Worm (Caenorhabditis elegans): ENCODE data around the gene nhr-198.

nhr-198 gene

DNA sequence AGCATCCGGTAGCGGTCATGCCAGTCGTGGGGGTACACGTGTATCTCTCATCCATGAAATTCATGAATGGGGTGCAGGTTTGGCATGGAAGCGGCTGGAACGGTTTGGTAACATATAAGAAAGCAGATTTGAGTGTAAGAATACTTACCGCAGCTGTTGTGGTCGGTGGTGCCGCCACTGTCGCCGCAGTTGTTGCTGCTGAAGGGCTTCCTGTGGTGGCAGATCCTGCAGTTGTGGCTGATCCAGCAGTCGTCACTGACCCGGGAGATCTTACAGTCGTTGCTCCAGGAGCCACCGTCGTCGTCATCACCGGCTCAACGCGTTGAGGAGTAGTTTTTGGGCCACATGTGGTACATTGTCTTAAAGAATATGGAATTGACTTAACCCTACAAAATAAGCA is 39.2 kb downstream of the nhr-198 start:
- TF ChIP-seq aly-2 (tag; optimal IDR thresholded peaks at IDR 0.05), result no peak
- TF ChIP-seq sup-37 (GFP tag; optimal IDR thresholded peaks at IDR 0.05), result no peak
- no peak for TF ChIP-seq efl-1 (optimal IDR thresholded peaks at IDR 0.05)
- TF ChIP-seq efl-1 (GFP tag; optimal IDR thresholded peaks at IDR 0.05 in 1 of 2), result no peak
- TF ChIP-seq alr-1 (tag; optimal IDR thresholded peaks at IDR 0.05; ENCODE audit: borderline replicate concordance), result no peak
- TF ChIP-seq efl-3 (GFP tag; optimal IDR thresholded peaks at IDR 0.05), result no peak
- TF ChIP-seq egl-27 (tag; optimal IDR thresholded peaks at IDR 0.05), result no peak
- TF ChIP-seq ztf-11 (tag; optimal IDR thresholded peaks at IDR 0.05), result no peak
- no peak for TF ChIP-seq zag-1 (tag; optimal IDR thresholded peaks at IDR 0.05)
- TF ChIP-seq mep-1 (tag; optimal IDR thresholded peaks at IDR 0.05), result no peak
- no peak for TF ChIP-seq elt-2 (tag; optimal IDR thresholded peaks at IDR 0.05)
- TF ChIP-seq swsn-7 (tag; optimal IDR thresholded peaks at IDR 0.05), result no peak
- no peak for TF ChIP-seq C16A3.4 (tag; optimal IDR thresholded peaks at IDR 0.05)

DNA sequence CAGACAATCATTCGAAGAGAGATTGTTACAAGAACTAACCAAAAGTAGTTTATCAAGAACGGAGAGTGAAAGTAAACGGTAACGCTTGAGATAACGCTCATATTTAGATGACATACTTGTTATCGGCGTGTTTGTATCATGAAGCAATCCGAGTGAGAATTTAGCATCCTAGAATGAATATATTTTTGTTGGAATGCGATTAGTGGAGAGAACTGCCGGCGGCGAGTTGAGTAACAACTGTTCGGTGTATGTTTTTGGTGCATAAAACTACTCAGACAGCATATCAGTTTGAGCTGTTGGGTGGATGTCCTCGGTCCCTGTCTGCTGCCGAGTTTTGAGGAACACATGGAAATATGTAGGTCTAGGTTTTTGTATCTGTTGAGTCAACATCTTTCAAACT is 39.8 kb downstream of the nhr-198 start, which contains the start of gene T23D5.3:
Gene T23D5.3 (minus strand): TSS at position 101 of the 400 bp plus-strand sequence.
- no peak for TF ChIP-seq nhr-85 (tag)
- TF ChIP-seq swsn-7 (tag; optimal IDR thresholded peaks at IDR 0.05), result no peak
- no peak for TF ChIP-seq ets-5 (GFP tag; IDR thresholded peaks at IDR 0.05)
- no peak for TF ChIP-seq unc-98 (GFP tag; IDR thresholded peaks at IDR 0.05)
- TF ChIP-seq skn-1 (tag; optimal IDR thresholded peaks at IDR 0.05), result no peak
- no peak for TF ChIP-seq aha-1 (tag; optimal IDR thresholded peaks at IDR 0.05)
- no peak for TF ChIP-seq hpl-2 (GFP tag; optimal IDR thresholded peaks at IDR 0.05)
- TF ChIP-seq vab-15 (tag; optimal IDR thresholded peaks at IDR 0.05), result no peak
- TF ChIP-seq nhr-76 (tag; optimal IDR thresholded peaks at IDR 0.05), result no peak
- TF ChIP-seq unc-30 (tag; optimal IDR thresholded peaks at IDR 0.05), result no peak
- TF ChIP-seq Y116A8C.19 (tag; optimal IDR thresholded peaks at IDR 0.05; ENCODE audit: borderline replicate concordance), result no peak
- no peak for TF ChIP-seq rnt-1 (tag; optimal IDR thresholded peaks at IDR 0.05)
- TF ChIP-seq lir-3 (tag; optimal IDR thresholded peaks at IDR 0.05; ENCODE audit: poor library complexity), result no peak

- TF ChIP-seq lsy-2 (tag; optimal IDR thresholded peaks at IDR 0.05), result no peak
- TF ChIP-seq isw-1 (GFP tag; IDR thresholded peaks at IDR 0.05), result no peak
- TF ChIP-seq skn-1 (tag; optimal IDR thresholded peaks at IDR 0.05), result no peak
- no peak for TF ChIP-seq C04F5.9 (tag; optimal IDR thresholded peaks at IDR 0.05)
- no peak for TF ChIP-seq lin-15B (tag; optimal IDR thresholded peaks at IDR 0.05)
- TF ChIP-seq ceh-82 (tag; optimal IDR thresholded peaks at IDR 0.05), result no peak
- no peak for TF ChIP-seq aly-2 (tag; optimal IDR thresholded peaks at IDR 0.05)
These were observed 41.9 kb downstream of the nhr-198 start, which contains the start of gene str-27 for ce11 chrV:15735720-15736119. str-27 (minus strand) TSS chrV:15735820.

ce11 chrV:15741851-15742250 is 48.1 kb downstream of the nhr-198 start, which contains the start of gene str-18:
str-18 (minus strand) TSS chrV:15741951.
- TF ChIP-seq C04F5.9 (tag; optimal IDR thresholded peaks at IDR 0.05), result no peak
- TF ChIP-seq nhr-20 (tag; optimal IDR thresholded peaks at IDR 0.05), result no peak
- TF ChIP-seq pqm-1 (tag; optimal IDR thresholded peaks at IDR 0.05), result no peak
- TF ChIP-seq fos-1 (tag; optimal IDR thresholded peaks at IDR 0.05), result no peak
- TF ChIP-seq snpc-4 (tag; optimal IDR thresholded peaks at IDR 0.05), result no peak
- no peak for TF ChIP-seq unc-98 (GFP tag; IDR thresholded peaks at IDR 0.05)
- TF ChIP-seq unc-86 (tag; optimal IDR thresholded peaks at IDR 0.05), result no peak
- no peak for TF ChIP-seq nhr-77 (tag; optimal IDR thresholded peaks at IDR 0.05)
- no peak for TF ChIP-seq nhr-12 (tag; optimal IDR thresholded peaks at IDR 0.05)
- TF ChIP-seq blmp-1 (tag; optimal IDR thresholded peaks at IDR 0.05), result no peak
- no peak for TF ChIP-seq nhr-85 (tag)
- no peak for TF ChIP-seq F16B12.6 (tag; optimal IDR thresholded peaks at IDR 0.05)
- no peak for TF ChIP-seq C16A3.4 (tag; optimal IDR thresholded peaks at IDR 0.05)
- TF ChIP-seq egl-27 (tag; optimal IDR thresholded peaks at IDR 0.05), result no peak
- TF ChIP-seq grh-1 (GFP tag; IDR thresholded peaks at IDR 0.05), result no peak
- TF ChIP-seq nhr-28 (tag; optimal IDR thresholded peaks at IDR 0.05), result no peak
- TF ChIP-seq fkh-10 (GFP tag; optimal IDR thresholded peaks at IDR 0.05), result no peak
- no peak for TF ChIP-seq unc-30 (tag; optimal IDR thresholded peaks at IDR 0.05)
- no peak for TF ChIP-seq fkh-8 (tag; optimal IDR thresholded peaks at IDR 0.05)
- no peak for TF ChIP-seq sox-4 (tag; optimal IDR thresholded peaks at IDR 0.05)
